Fruit fly (Drosophila melanogaster): ENCODE measurements around the gene CG5004.
A peak's percentile ranks its signal among the peaks of the same experiment; 100 is the strongest.

Gene CG5004

dm6 chrX:17181264-17182198 is 74.1 kb downstream of the CG5004 start (continued):
- TF ChIP-seq dpn (GFP tag; optimal IDR thresholded peaks at IDR 0.05) (no peak), Bteb2 (GFP tag; optimal IDR thresholded peaks at IDR 0.05) (no peak), CG7271 (tag; optimal IDR thresholded peaks at IDR 0.05) (no peak), scrt (GFP tag; optimal IDR thresholded peaks at IDR 0.05) (no peak), Ada2b (GFP tag; IDR thresholded peaks at IDR 0.05) (0 out of 2 replicates have a peak, but pooled peaks have one; percentile 28), jing (GFP tag; optimal IDR thresholded peaks at IDR 0.05) (no peak), CG3838 (GFP tag; optimal IDR thresholded peaks at IDR 0.05) (no peak), CG13424 (tag; optimal IDR thresholded peaks at IDR 0.05) (no peak), bsh (GFP tag; optimal IDR thresholded peaks at IDR 0.05) (peak in 1 of 2 experiments; percentile 44), CG8290 (GFP tag; optimal IDR thresholded peaks at IDR 0.05) (no peak), CG8290 (tag; optimal IDR thresholded peaks at IDR 0.05) (no peak), CG3281 (GFP tag; optimal IDR thresholded peaks at IDR 0.05) (peak; percentile 12), ssp (GFP tag; IDR thresholded peaks at IDR 0.05) (no peak), Med (GFP tag) (peak; percentile 36), CG13775 (GFP tag; optimal IDR thresholded peaks at IDR 0.05) (peak; percentile 1), cas (GFP tag; IDR thresholded peaks at IDR 0.05) (no peak), CG16815 (GFP tag; optimal IDR thresholded peaks at IDR 0.05) (no peak), Gug (GFP tag; IDR thresholded peaks at IDR 0.05) (no peak), otp (GFP tag; IDR thresholded peaks at IDR 0.05) (no peak), CG2889 (GFP tag; IDR thresholded peaks at IDR 0.05) (no peak), tap (tag; optimal IDR thresholded peaks at IDR 0.05) (no peak), MBD-R2 (GFP tag; IDR thresholded peaks at IDR 0.05) (no peak), HLH54F (GFP tag; optimal IDR thresholded peaks at IDR 0.05) (no peak), exex (tag; optimal IDR thresholded peaks at IDR 0.05) (no peak), Nf-YA (GFP tag; IDR thresholded peaks at IDR 0.05) (no peak), Spps (tag; optimal IDR thresholded peaks at IDR 0.05) (no peak), pnt (GFP tag; optimal IDR thresholded peaks at IDR 0.05) (no peak), NfI (GFP tag; optimal IDR thresholded peaks at IDR 0.05) (no peak), crol (GFP tag; IDR thresholded peaks at IDR 0.05) (peak; percentile 51; the same call in 1 of the 2 replicates), inv (GFP tag; IDR thresholded peaks at IDR 0.05; ENCODE audit: partially characterized antibody) (no peak), vfl (GFP tag; optimal IDR thresholded peaks at IDR 0.05) (no peak), CG2678 (tag; optimal IDR thresholded peaks at IDR 0.05) (peak; percentile 57), CG12299 (tag; optimal IDR thresholded peaks at IDR 0.05) (no peak), tx (GFP tag; optimal IDR thresholded peaks at IDR 0.05) (no peak), maf-S (GFP tag; optimal IDR thresholded peaks at IDR 0.05) (no peak), CG9932 (GFP tag; IDR thresholded peaks at IDR 0.05) (no peak), CG12071 (GFP tag; optimal IDR thresholded peaks at IDR 0.05) (no peak), CG10209 (GFP tag; optimal IDR thresholded peaks at IDR 0.05) (peak; percentile 8), Lim3 (GFP tag; IDR thresholded peaks at IDR 0.05) (no peak), CG2129 (GFP tag; IDR thresholded peaks at IDR 0.05; ENCODE audit: partially characterized antibody) (no peak), toy (GFP tag; IDR thresholded peaks at IDR 0.05) (no peak), org-1 (GFP tag; optimal IDR thresholded peaks at IDR 0.05) (no peak), stwl (tag; optimal IDR thresholded peaks at IDR 0.05) (no peak), CG18011 (GFP tag; optimal IDR thresholded peaks at IDR 0.05) (no peak), CG43689 (GFP tag; IDR thresholded peaks at IDR 0.05) (no peak), slou (GFP tag; optimal IDR thresholded peaks at IDR 0.05) (no peak), Dek (tag; optimal IDR thresholded peaks at IDR 0.05) (no peak), oc (tag; optimal IDR thresholded peaks at IDR 0.05) (peak; percentile 13), sens-2 (GFP tag; IDR thresholded peaks at IDR 0.05) (no peak), pita (GFP tag; optimal IDR thresholded peaks at IDR 0.05) (no peak)

Measured in whole organism, embryonic.